Fruit fly (Drosophila melanogaster): ENCODE measurements around the gene HipHop.

DNA sequence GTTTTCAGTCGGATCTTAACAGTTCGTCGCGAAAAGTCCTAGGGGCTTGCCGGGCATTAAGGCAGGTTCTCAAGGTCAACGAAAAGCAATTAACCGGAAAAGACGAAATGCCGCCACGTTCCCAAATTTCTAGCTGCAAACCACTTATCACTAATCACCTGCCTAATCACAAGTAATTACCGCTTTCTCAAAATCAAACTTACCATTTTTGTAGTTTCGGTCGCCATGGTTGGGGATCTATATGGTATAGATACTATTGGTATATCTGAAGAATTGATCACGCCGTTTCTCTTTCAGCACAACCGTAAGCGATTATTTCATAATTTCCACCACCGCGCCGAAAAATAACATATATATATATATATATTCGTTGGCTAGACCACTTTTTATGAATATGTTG lies 24.9 kb downstream of the HipHop start:
- no peak for TF ChIP-seq psq (optimal IDR thresholded peaks at IDR 0.05)
- no peak for TF ChIP-seq pan (optimal IDR thresholded peaks at IDR 0.05)
